Fruit fly (Drosophila melanogaster) whole organism, adult: ENCODE measurements around the gene CG6839.

Experiments
- CG1620 ChIP-seq: fragments of 200-800 bp; sonication (Bioruptor generic); optimal IDR thresholded peaks from 2 replicates; lab custom pipeline; 2016; ENCODE audit warnings: missing biosample characterization, missing genetic modification characterization
- CG5204 ChIP-seq: fragments of 200-800 bp; sonication (Bioruptor generic); optimal IDR thresholded peaks from 2 replicates; lab custom pipeline; 2016; ENCODE audit warnings: missing biosample characterization, missing genetic modification characterization
- cic ChIP-seq: fragments of 200-800 bp; sonication (Bioruptor generic); optimal IDR thresholded peaks from 2 replicates; lab custom pipeline; 2017; ENCODE audit warnings: missing biosample characterization, mild to moderate bottlenecking, missing genetic modification characterization, moderate library complexity
- cnc ChIP-seq, 2 experiments: fragments of >200 bp; optimal IDR thresholded peaks; 2 replicates each; lab custom pipeline; 2017
- kay ChIP-seq: fragments of 200-800 bp; sonication (Bioruptor generic); peaks from one replicate; lab custom pipeline; 2016; ENCODE audit warnings: missing biosample characterization, missing genetic modification characterization, borderline replicate concordance
- ovo ChIP-seq: fragments of 200-800 bp; sonication (Bioruptor generic); optimal IDR thresholded peaks from 2 replicates; lab custom pipeline; 2016; ENCODE audit warnings: missing biosample characterization, missing genetic modification characterization

DNA sequence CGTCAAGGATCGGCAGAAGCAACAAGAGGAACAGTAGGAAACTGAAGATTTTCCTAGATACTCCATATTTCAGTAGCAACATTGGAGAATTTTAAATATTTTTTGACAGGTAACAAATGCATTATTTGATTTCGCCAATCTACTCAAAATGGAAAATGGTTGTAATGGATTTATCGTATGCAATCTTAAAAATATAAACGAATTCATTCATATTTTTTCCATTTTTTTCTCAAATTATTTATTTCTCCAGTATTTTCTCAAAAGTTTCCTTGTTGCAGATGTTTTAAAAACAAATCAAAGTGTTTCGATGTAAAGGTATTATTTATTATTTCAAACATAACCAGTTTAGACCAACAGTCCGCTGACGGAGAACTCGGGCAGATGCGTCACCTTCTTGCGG is 2.8 kb downstream of the CG6839 start, which contains the start of gene CG18223:
- TF ChIP-seq cic (no peak), kay (GFP tag; lab: Kevin White, UChicago) (no peak), ovo (GFP tag; lab: Kevin White, UChicago) (no peak), cnc (optimal IDR thresholded peaks at IDR 0.05; lab: Kevin White, UChicago) (no peak), CG5204 (GFP tag; lab: Kevin White, UChicago) (no peak), CG1620 (no peak)
